Worm (Caenorhabditis elegans) whole organism, late embryonic: ENCODE data around the gene str-238.

Experiments used
- nfya-1 ChIP-seq: sonication (generic microtip); optimal IDR thresholded peaks from 2 replicates; lab custom pipeline; 2017; ENCODE audit warnings: missing genetic modification characterization, mild to moderate bottlenecking, missing compliant biosample characterization, antibody characterized with exemption, moderate library complexity
- pha-4 ChIP-seq: fragments of 150-350 bp; optimal IDR thresholded peaks from 2 replicates; lab custom pipeline; 2018; ENCODE audit warnings: missing biosample characterization, missing genetic modification reagents, missing genetic modification characterization

ce11 chrV:797241-797640 lies 32.4 kb downstream of the str-238 start:
- TF ChIP-seq nfya-1: no peak
- no peak for TF ChIP-seq pha-4
